Fruit fly (Drosophila melanogaster): ENCODE results near the gene CG1239.
A peak's percentile ranks its signal among the peaks of the same experiment; 100 is the strongest.

CG1239 gene

DNA sequence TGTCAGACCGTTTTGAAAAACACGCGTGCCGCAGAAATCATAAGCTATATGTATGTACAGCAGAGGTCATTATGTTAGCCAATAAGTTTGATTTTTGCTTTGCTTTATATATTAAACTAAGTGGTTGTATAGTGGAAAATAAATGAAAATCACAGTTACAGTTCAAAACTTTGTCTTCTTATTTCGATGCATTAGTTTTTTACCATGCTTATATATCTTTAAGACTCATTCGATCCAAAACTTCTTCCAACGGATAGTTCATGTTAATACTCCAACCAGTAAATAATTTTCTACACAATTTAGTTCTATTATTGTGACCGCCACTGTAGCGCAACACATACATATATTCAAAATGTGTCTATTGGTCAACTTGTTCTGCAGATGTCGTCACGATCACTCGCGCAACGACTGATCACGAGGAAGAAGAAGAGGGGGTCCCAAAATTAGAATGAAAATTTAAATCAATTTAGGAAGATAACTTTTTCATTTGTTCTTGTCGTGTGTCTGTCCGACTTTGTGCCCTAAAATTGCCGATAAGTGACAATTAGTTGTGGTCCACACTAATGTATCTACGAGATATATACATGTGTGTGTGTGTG, 27.7 kb upstream of the CG1239 start (continued):
- TF ChIP-seq fd64A (GFP tag; optimal IDR thresholded peaks at IDR 0.05) = peak; percentile 55
- no peak for TF ChIP-seq Sry-β (GFP tag; optimal IDR thresholded peaks at IDR 0.05)
- TF ChIP-seq Ets97D (GFP tag; optimal IDR thresholded peaks at IDR 0.05) = no peak
- TF ChIP-seq jumu (GFP tag; optimal IDR thresholded peaks at IDR 0.05) = no peak
- no peak for TF ChIP-seq CG3838 (GFP tag; optimal IDR thresholded peaks at IDR 0.05)
- no peak; the same call in 2 of the 3 replicates for TF ChIP-seq so (GFP tag; IDR thresholded peaks at IDR 0.05)
- TF ChIP-seq CG17361 (GFP tag; IDR thresholded peaks at IDR 0.05) = no peak; the same call in 2 of the 3 replicates
- TF ChIP-seq ac (GFP tag; optimal IDR thresholded peaks at IDR 0.05) = no peak
- peak; percentile 15 for TF ChIP-seq slou (GFP tag; optimal IDR thresholded peaks at IDR 0.05)
- TF ChIP-seq tin (GFP tag; optimal IDR thresholded peaks at IDR 0.05) = peak; percentile 47
- no peak for TF ChIP-seq Tbp (GFP tag; optimal IDR thresholded peaks at IDR 0.05)
- no peak for TF ChIP-seq toy (GFP tag; IDR thresholded peaks at IDR 0.05)
- TF ChIP-seq Side (GFP tag; optimal IDR thresholded peaks at IDR 0.05) = peak; percentile 44
- TF ChIP-seq Spps (tag; optimal IDR thresholded peaks at IDR 0.05) = peak; percentile 49
- TF ChIP-seq tup (GFP tag; optimal IDR thresholded peaks at IDR 0.05) = no peak
- no peak for TF ChIP-seq Vsx1 (GFP tag; optimal IDR thresholded peaks at IDR 0.05)
- no peak for TF ChIP-seq ftz-f1 (GFP tag; optimal IDR thresholded peaks at IDR 0.05)
- TF ChIP-seq CG2120 (GFP tag; optimal IDR thresholded peaks at IDR 0.05) = no peak
- TF ChIP-seq CG33557 (GFP tag; optimal IDR thresholded peaks at IDR 0.05) = peak; percentile 34
- TF ChIP-seq chinmo (GFP tag; IDR thresholded peaks at IDR 0.05; ENCODE audit: partially characterized antibody) = no peak
- no peak for TF ChIP-seq Mes4 (GFP tag; optimal IDR thresholded peaks at IDR 0.05)
- no peak for TF ChIP-seq CG34376 (GFP tag; optimal IDR thresholded peaks at IDR 0.05)
- no peak for TF ChIP-seq CG15514 (GFP tag; optimal IDR thresholded peaks at IDR 0.05)
- peak; percentile 89 for TF ChIP-seq sens (GFP tag)
- TF ChIP-seq MBD-R2 (GFP tag; IDR thresholded peaks at IDR 0.05) = no peak
- peak; percentile 68; the same call in 1 of the 2 replicates for TF ChIP-seq Xrp1 (GFP tag; IDR thresholded peaks at IDR 0.05)
- TF ChIP-seq eve (GFP tag; optimal IDR thresholded peaks at IDR 0.05) = no peak
- TF ChIP-seq CG4707 (GFP tag; optimal IDR thresholded peaks at IDR 0.05) = no peak
- TF ChIP-seq trh (GFP tag; optimal IDR thresholded peaks at IDR 0.05) = no peak
- peak; percentile 92 for TF ChIP-seq CG7987 (GFP tag; optimal IDR thresholded peaks at IDR 0.05)
- 0 out of 2 replicates have a peak, but pooled peaks have one; percentile 9 for TF ChIP-seq Ada2b (GFP tag; IDR thresholded peaks at IDR 0.05)
- TF ChIP-seq CG2889 (GFP tag; IDR thresholded peaks at IDR 0.05) = no peak
- peak; percentile 54 for TF ChIP-seq CG13624 (GFP tag; optimal IDR thresholded peaks at IDR 0.05)
- no peak for TF ChIP-seq gsb (GFP tag; IDR thresholded peaks at IDR 0.05)
- no peak for TF ChIP-seq Elba2 (GFP tag; optimal IDR thresholded peaks at IDR 0.05)
- no peak for TF ChIP-seq CG31224 (GFP tag; IDR thresholded peaks at IDR 0.05)
- no peak for TF ChIP-seq dmrt11E (tag; optimal IDR thresholded peaks at IDR 0.05)
- peak; percentile 30; the same call in 1 of the 2 replicates for TF ChIP-seq Drgx (GFP tag; IDR thresholded peaks at IDR 0.05)
- no peak for TF ChIP-seq zf30C (GFP tag; optimal IDR thresholded peaks at IDR 0.05)
- TF ChIP-seq CG7271 (tag; optimal IDR thresholded peaks at IDR 0.05) = no peak
- peak; percentile 38; the same call in 1 of the 2 replicates for TF ChIP-seq klu (GFP tag; IDR thresholded peaks at IDR 0.05)
- TF ChIP-seq CG12104 (GFP tag; optimal IDR thresholded peaks at IDR 0.05) = peak; percentile 29
- no peak for TF ChIP-seq CG31388 (GFP tag; optimal IDR thresholded peaks at IDR 0.05)
- peak; percentile 36 for TF ChIP-seq mam (GFP tag; optimal IDR thresholded peaks at IDR 0.05)
- TF ChIP-seq Xbp1 (GFP tag; optimal IDR thresholded peaks at IDR 0.05) = peak; percentile 56
- 0 out of 2 replicates have a peak, but pooled peaks have one; percentile 21 for TF ChIP-seq stc (GFP tag; IDR thresholded peaks at IDR 0.05)
- peak; percentile 53 for TF ChIP-seq vvl (GFP tag; IDR thresholded peaks at IDR 0.05)
- peak; percentile 26 for TF ChIP-seq CHES-1-like (GFP tag; optimal IDR thresholded peaks at IDR 0.05)
- peak; percentile 66 for TF ChIP-seq lab (GFP tag; optimal IDR thresholded peaks at IDR 0.05)
- no peak for TF ChIP-seq Dip2 (GFP tag; IDR thresholded peaks at IDR 0.05)
- 0 out of 2 replicates have a peak, but pooled peaks have one; percentile 33 for TF ChIP-seq HLH3B (GFP tag; IDR thresholded peaks at IDR 0.05)
